Fruit fly (Drosophila melanogaster) whole organism, pupa: Measurements from ENCODE around the gene CG6465.

ENCODE experiments used
- CG10348 ChIP-seq: fragments of 200-800 bp; sonication (Bioruptor generic); IDR thresholded peaks from 2 replicates; pipeline ENCODE4 v1.3.6; 2022; ENCODE audit warnings: missing biosample characterization, missing genetic modification characterization
- CG12605 ChIP-seq: fragments of 200-800 bp; sonication (Bioruptor generic); IDR thresholded peaks from 2 replicates; pipeline ENCODE4 v1.3.6; 2022; ENCODE audit warnings: missing biosample characterization, missing genetic modification characterization
- CG13204 ChIP-seq: fragments of 200-800 bp; sonication (Bioruptor generic); optimal IDR thresholded peaks from 2 replicates; lab custom pipeline; 2018; ENCODE audit warnings: missing biosample characterization, mild to moderate bottlenecking, missing genetic modification characterization, moderate library complexity
- CG14655 ChIP-seq: fragments of 200-800 bp; sonication (Bioruptor generic); optimal IDR thresholded peaks from 3 replicates; lab custom pipeline; 2017; ENCODE audit warnings: mild to moderate bottlenecking, missing biosample characterization, missing genetic modification reagents, missing genetic modification characterization
- CG15710 ChIP-seq: fragments of 200-800 bp; sonication (Bioruptor generic); optimal IDR thresholded peaks from 2 replicates; lab custom pipeline; 2018; ENCODE audit warnings: missing biosample characterization, mild to moderate bottlenecking, missing genetic modification characterization, moderate library complexity
- CG17806 ChIP-seq: fragments of 200-800 bp; sonication (Bioruptor generic); optimal IDR thresholded peaks from 2 replicates; lab custom pipeline; 2018; ENCODE audit warnings: missing biosample characterization, mild to moderate bottlenecking, missing genetic modification characterization, moderate library complexity
- CG32121 ChIP-seq: fragments of 200-800 bp; sonication (Bioruptor generic); IDR thresholded peaks from 2 replicates; pipeline ENCODE4 v1.3.6; 2022; ENCODE audit warnings: missing biosample characterization, missing genetic modification characterization
- CG34367 ChIP-seq: fragments of 200-800 bp; sonication (Bioruptor generic); optimal IDR thresholded peaks from 2 replicates; lab custom pipeline; 2018; ENCODE audit warnings: missing biosample characterization, mild to moderate bottlenecking, missing genetic modification characterization
- CG4496 ChIP-seq: fragments of 200-800 bp; sonication (Bioruptor generic); IDR thresholded peaks from 3 replicates; pipeline ENCODE4 v1.3.6; 2022; ENCODE audit warnings: missing biosample characterization, missing genetic modification characterization
- CG8159 ChIP-seq: fragments of 200-800 bp; sonication (Bioruptor generic); optimal IDR thresholded peaks from 3 replicates; lab custom pipeline; 2018; ENCODE audit warnings: missing biosample characterization, mild to moderate bottlenecking, missing genetic modification characterization, moderate library complexity
- CG8301 ChIP-seq: fragments of 200-800 bp; sonication (Bioruptor generic); optimal IDR thresholded peaks from 2 replicates; lab custom pipeline; 2018; ENCODE audit warnings: missing biosample characterization, mild to moderate bottlenecking, missing genetic modification characterization
- CG9948 ChIP-seq: fragments of 200-800 bp; sonication (Bioruptor generic); optimal IDR thresholded peaks from 2 replicates; lab custom pipeline; 2018; ENCODE audit warnings: missing biosample characterization, mild to moderate bottlenecking, missing genetic modification characterization, moderate library complexity
- D1 ChIP-seq: fragments of 200-800 bp; sonication (Bioruptor generic); optimal IDR thresholded peaks from 2 replicates; lab custom pipeline; 2018; ENCODE audit warnings: missing biosample characterization, mild to moderate bottlenecking, missing genetic modification characterization, moderate library complexity
- EcR ChIP-seq: fragments of 200-800 bp; sonication (Bioruptor generic); optimal IDR thresholded peaks from 3 replicates; lab custom pipeline; 2019; ENCODE audit warnings: missing biosample characterization, missing genetic modification characterization, mild to moderate bottlenecking, moderate library complexity, missing genetic modification reagents
- Ets98B ChIP-seq: fragments of 200-800 bp; sonication (Bioruptor generic); IDR thresholded peaks from 2 replicates; pipeline ENCODE4 v1.3.6; 2022; ENCODE audit warnings: missing biosample characterization, missing genetic modification characterization
- Pif1A ChIP-seq: fragments of 200-800 bp; sonication (Bioruptor generic); optimal IDR thresholded peaks from 3 replicates; lab custom pipeline; 2016; ENCODE audit warnings: missing biosample characterization, missing genetic modification characterization
- Pif1B ChIP-seq: fragments of 200-800 bp; sonication (Bioruptor generic); optimal IDR thresholded peaks from 3 replicates; lab custom pipeline; 2016; ENCODE audit warnings: missing biosample characterization, missing genetic modification characterization
- Snoo ChIP-seq: fragments of 200-800 bp; sonication (Bioruptor generic); optimal IDR thresholded peaks from 3 replicates; lab custom pipeline; 2017; ENCODE audit warnings: missing biosample characterization, mild to moderate bottlenecking, missing genetic modification characterization, inconsistent platforms
- fd96Ca ChIP-seq: fragments of 200-800 bp; sonication (Bioruptor generic); IDR thresholded peaks from 3 replicates; pipeline ENCODE4 v1.3.6; 2022; ENCODE audit warnings: missing biosample characterization, missing genetic modification characterization
- gl ChIP-seq: fragments of 200-800 bp; sonication (Bioruptor generic); optimal IDR thresholded peaks from 2 replicates; lab custom pipeline; 2018; ENCODE audit warnings: missing biosample characterization, mild to moderate bottlenecking, missing genetic modification characterization
- rn ChIP-seq: fragments of 200-800 bp; sonication (Bioruptor generic); IDR thresholded peaks from 2 replicates; pipeline ENCODE4 v1.3.6; 2022; ENCODE audit warnings: missing biosample characterization, missing genetic modification characterization

The CG6465 gene

dm6 chr3R:10645508-10645907 lies 31.5 kb downstream of the CG6465 start:
- TF ChIP-seq CG13204 (GFP tag; lab: Kevin White, UChicago) (no peak), EcR (no peak), CG32121 (no peak), CG4496 (GFP tag; lab: Robert Waterston, UW) (no peak), D1 (no peak), Pif1B (GFP tag; lab: Kevin White, UChicago) (no peak), rn (no peak), CG14655 (GFP tag; lab: Kevin White, UChicago) (no peak), gl (tag; lab: Kevin White, UChicago) (no peak), CG34367 (tag; lab: Kevin White, UChicago) (no peak), fd96Ca (GFP tag; lab: Robert Waterston, UW) (no peak), Snoo (no peak), CG12605 (GFP tag; lab: Robert Waterston, UW) (no peak), CG15710 (tag; lab: Kevin White, UChicago) (no peak), CG17806 (no peak), CG10348 (GFP tag; lab: Robert Waterston, UW) (no peak), CG8159 (tag; lab: Kevin White, UChicago) (no peak), CG8301 (tag; lab: Kevin White, UChicago) (no peak), Ets98B (no peak)
- TF ChIP-seq, all 21 proteins: peak for 0

DNA sequence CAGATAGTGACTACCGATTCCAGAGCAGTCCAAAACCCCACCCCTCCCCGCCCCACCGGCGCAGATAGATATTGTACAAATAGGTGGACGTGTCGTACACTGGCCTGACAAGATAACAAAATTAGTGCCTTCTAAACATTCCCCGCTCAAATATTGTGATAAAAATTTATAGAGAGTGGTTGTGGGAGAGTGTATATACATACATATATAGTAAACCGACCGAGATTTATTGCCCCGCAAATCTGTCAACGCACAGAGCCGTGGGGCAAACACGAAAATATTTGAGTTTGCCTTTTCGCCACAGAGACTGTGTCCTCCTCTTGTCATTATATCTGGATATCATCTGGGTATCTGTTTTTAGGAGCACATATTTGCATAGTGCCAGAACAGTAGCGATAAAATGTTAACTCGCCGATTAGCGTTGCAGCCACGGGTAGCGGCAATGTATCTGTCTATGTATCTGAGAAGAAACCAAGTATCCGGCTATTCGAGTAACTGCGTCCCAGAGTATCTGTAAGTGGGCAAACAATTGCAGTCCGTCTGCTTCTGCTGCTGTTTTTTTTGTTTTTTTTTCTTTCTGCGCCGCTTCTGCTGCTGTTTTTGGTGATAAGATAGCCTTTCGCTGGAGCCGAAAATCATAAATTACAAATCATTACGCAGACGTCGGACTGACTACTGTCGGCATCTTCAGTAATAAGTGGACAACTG lies 33.8 kb downstream of the CG6465 start:
- TF ChIP-seq D1 = no peak
- TF ChIP-seq CG34367 (tag; lab: Kevin White, UChicago) = no peak
- peak; percentile 4 for TF ChIP-seq CG8159 (tag; lab: Kevin White, UChicago)
- no peak for TF ChIP-seq CG14655 (GFP tag; lab: Kevin White, UChicago)
- TF ChIP-seq gl (tag; lab: Kevin White, UChicago) = no peak
- 0 out of 3 replicates have a peak, but pooled peaks have one; percentile 36 for TF ChIP-seq fd96Ca (GFP tag; lab: Robert Waterston, UW)
- TF ChIP-seq CG13204 (GFP tag; lab: Kevin White, UChicago) = no peak
- no peak for TF ChIP-seq Pif1B (GFP tag; lab: Kevin White, UChicago)
- TF ChIP-seq CG10348 (GFP tag; lab: Robert Waterston, UW) = no peak
- no peak for TF ChIP-seq CG4496 (GFP tag; lab: Robert Waterston, UW)
- no peak for TF ChIP-seq CG15710 (tag; lab: Kevin White, UChicago)
- no peak for TF ChIP-seq CG12605 (GFP tag; lab: Robert Waterston, UW)
- no peak for TF ChIP-seq EcR
- no peak for TF ChIP-seq CG17806
- TF ChIP-seq Ets98B = no peak
- TF ChIP-seq CG32121 = no peak
- TF ChIP-seq CG9948 (tag; lab: Kevin White, UChicago) = no peak
- no peak for TF ChIP-seq Snoo
- peak; percentile 10 for TF ChIP-seq Pif1A (GFP tag; lab: Kevin White, UChicago)
- TF ChIP-seq rn = no peak
- TF ChIP-seq CG8301 (tag; lab: Kevin White, UChicago) = no peak

dm6 chr3R:10641284-10641683 lies 35.8 kb downstream of the CG6465 start:
- TF ChIP-seq CG9948 (tag; lab: Kevin White, UChicago) (peak; percentile 18), CG14655 (GFP tag; lab: Kevin White, UChicago) (peak; percentile 14), CG8159 (tag; lab: Kevin White, UChicago) (peak; percentile 21), CG32121 (no peak), CG17806 (peak; percentile 16)

dm6 chr3R:10640552-10641266 lies 36.3 kb downstream of the CG6465 start:
- no peak for TF ChIP-seq CG14655 (GFP tag; lab: Kevin White, UChicago)
- no peak for TF ChIP-seq CG13204 (GFP tag; lab: Kevin White, UChicago)
- no peak for TF ChIP-seq gl (tag; lab: Kevin White, UChicago)
- no peak for TF ChIP-seq CG34367 (tag; lab: Kevin White, UChicago)
- no peak for TF ChIP-seq CG8301 (tag; lab: Kevin White, UChicago)
- no peak for TF ChIP-seq fd96Ca (GFP tag; lab: Robert Waterston, UW)
- TF ChIP-seq EcR = no peak
- TF ChIP-seq Snoo = no peak
- TF ChIP-seq rn = no peak
- TF ChIP-seq CG8159 (tag; lab: Kevin White, UChicago) = no peak
- no peak for TF ChIP-seq CG12605 (GFP tag; lab: Robert Waterston, UW)

DNA sequence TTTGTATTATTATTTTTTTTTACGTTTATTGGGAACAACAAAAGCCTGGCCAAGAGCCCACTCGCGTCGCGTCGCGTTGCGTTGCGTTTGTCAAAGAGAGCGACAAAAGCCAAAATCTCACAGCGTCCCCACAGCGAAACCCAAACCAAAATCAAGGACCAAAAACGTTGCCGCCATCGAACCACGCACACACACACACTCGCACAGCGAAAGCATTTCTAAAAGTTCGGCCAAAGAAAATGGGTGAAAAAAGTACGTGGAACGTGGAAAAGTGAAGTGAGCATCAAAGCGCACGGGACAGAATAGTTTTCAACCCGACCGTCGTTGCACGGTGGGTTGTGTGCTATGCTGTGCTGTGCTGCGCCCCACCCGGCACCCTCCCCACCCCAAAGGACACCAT lies 37.6 kb downstream of the CG6465 start, which contains the start of gene hth:
Gene hth, minus strand, starts transcription at position 101 of the 400 bp plus-strand sequence.
- no peak for TF ChIP-seq CG32121
- TF ChIP-seq Pif1B (GFP tag; lab: Kevin White, UChicago) = no peak
- TF ChIP-seq gl (tag; lab: Kevin White, UChicago) = no peak
- no peak for TF ChIP-seq CG14655 (GFP tag; lab: Kevin White, UChicago)
- TF ChIP-seq CG15710 (tag; lab: Kevin White, UChicago) = no peak
- TF ChIP-seq CG12605 (GFP tag; lab: Robert Waterston, UW) = no peak
- TF ChIP-seq CG4496 (GFP tag; lab: Robert Waterston, UW) = no peak
- TF ChIP-seq fd96Ca (GFP tag; lab: Robert Waterston, UW) = no peak
- no peak for TF ChIP-seq CG8301 (tag; lab: Kevin White, UChicago)
- TF ChIP-seq Pif1A (GFP tag; lab: Kevin White, UChicago) = no peak
- no peak for TF ChIP-seq EcR
- no peak for TF ChIP-seq CG9948 (tag; lab: Kevin White, UChicago)
- no peak for TF ChIP-seq D1
- no peak for TF ChIP-seq CG8159 (tag; lab: Kevin White, UChicago)
